Worm (Caenorhabditis elegans) whole organism, midembryonic: Measurements from ENCODE around the gene C55B6.5.
A peak's percentile ranks its signal among the peaks of the same experiment; 100 is the strongest.

Experiments
- T22C8.4 ChIP-seq: fragments of 200-800 bp; sonication (Bioruptor generic); IDR thresholded peaks from 2 replicates; pipeline ENCODE4 v1.3.6; 2022; ENCODE audit warnings: missing genetic modification characterization, missing compliant biosample characterization
- cog-1 ChIP-seq: sonication (generic microtip); optimal IDR thresholded peaks from 2 replicates; lab custom pipeline; 2016; ENCODE audit warnings: missing genetic modification characterization, missing compliant biosample characterization
- flt-1 ChIP-seq: fragments of 200-800 bp; sonication (Bioruptor generic); IDR thresholded peaks from 2 replicates; pipeline ENCODE4 v1.3.6; 2022; ENCODE audit warnings: missing genetic modification characterization, missing compliant biosample characterization
- klf-2 ChIP-seq: fragments of 200-800 bp; sonication (Bioruptor generic); conservative IDR thresholded peaks from 2 replicates; pipeline ENCODE4 v1.3.6; 2022; ENCODE audit warnings: missing genetic modification reagents, missing genetic modification characterization, missing compliant biosample characterization
- med-1 ChIP-seq: sonication (generic microtip); optimal IDR thresholded peaks from 2 replicates; lab custom pipeline; 2017; ENCODE audit warnings: missing genetic modification characterization, mild to moderate bottlenecking, missing compliant biosample characterization, antibody characterized with exemption, missing genetic modification reagents; ENCODE audit not compliant: insufficient read depth
- ref-1 ChIP-seq: fragments of 200-800 bp; sonication (Bioruptor generic); conservative IDR thresholded peaks from 2 replicates; pipeline ENCODE4 v1.3.6; 2022; ENCODE audit warnings: missing genetic modification reagents, missing genetic modification characterization, missing compliant biosample characterization
- tab-1 ChIP-seq: fragments of 200-800 bp; sonication (Bioruptor generic); IDR thresholded peaks from 2 replicates; pipeline ENCODE4 v1.3.6; 2022; ENCODE audit warnings: missing genetic modification characterization, missing compliant biosample characterization
- ztf-23 ChIP-seq: fragments of 200-800 bp; sonication (Bioruptor generic); IDR thresholded peaks from 2 replicates; pipeline ENCODE4 v1.3.6; 2022; ENCODE audit warnings: missing genetic modification reagents, missing genetic modification characterization, missing compliant biosample characterization
- ztf-29 ChIP-seq: fragments of 200-800 bp; sonication (Bioruptor generic); IDR thresholded peaks from 2 replicates; pipeline ENCODE4 v1.3.6; 2022; ENCODE audit warnings: missing genetic modification reagents, missing genetic modification characterization, missing compliant biosample characterization

Gene C55B6.5

ce11 chrX:7205195-7205594 lies at the start of gene C55B6.5:
TSS of gene C55B6.5 (minus strand) at chrX:7205295.
- TF ChIP-seq T22C8.4 (no peak), ref-1 (GFP tag; lab: Robert Waterston, UW) (no peak), tab-1 (GFP tag; lab: Robert Waterston, UW) (no peak), ztf-23 (no peak), flt-1 (no peak), med-1 (no peak), klf-2 (GFP tag; lab: Robert Waterston, UW) (no peak), cog-1 (tag; lab: Kevin White, UChicago) (no peak), ztf-29 (GFP tag; lab: Robert Waterston, UW) (no peak)

ce11 chrX:7254558-7254957 lies 49.5 kb upstream of the C55B6.5 start, which contains the start of gene F46H5.4:
TSS of gene F46H5.4 (minus strand) at chrX:7254610.
- TF ChIP-seq klf-2 (GFP tag; lab: Robert Waterston, UW) = no peak
- no peak for TF ChIP-seq ztf-23
- TF ChIP-seq cog-1 (tag; lab: Kevin White, UChicago) = peak; percentile 18
- TF ChIP-seq med-1 = no peak
- no peak for TF ChIP-seq flt-1

- TF ChIP-seq med-1 (no peak), flt-1 (no peak), T22C8.4 (no peak), klf-2 (GFP tag; lab: Robert Waterston, UW) (no peak), ztf-29 (GFP tag; lab: Robert Waterston, UW) (no peak), cog-1 (tag; lab: Kevin White, UChicago) (no peak), ztf-23 (no peak), ref-1 (GFP tag; lab: Robert Waterston, UW) (no peak), tab-1 (GFP tag; lab: Robert Waterston, UW) (no peak)
Measured at ce11 chrX:7244756-7245155, 39.7 kb upstream of the C55B6.5 start.

ce11 chrX:7242878-7243277 lies 37.8 kb upstream of the C55B6.5 start, which contains the start of gene F46H5.7:
TSS of gene F46H5.7 (minus strand) at chrX:7242983.
- TF ChIP-seq klf-2 (GFP tag; lab: Robert Waterston, UW) (no peak), flt-1 (no peak), ztf-23 (no peak), ztf-29 (GFP tag; lab: Robert Waterston, UW) (no peak), med-1 (no peak), tab-1 (GFP tag; lab: Robert Waterston, UW) (no peak), ref-1 (GFP tag; lab: Robert Waterston, UW) (no peak), T22C8.4 (no peak)

ce11 chrX:7242119-7242518 lies 37.0 kb upstream of the C55B6.5 start:
- no peak for TF ChIP-seq cog-1 (tag; lab: Kevin White, UChicago)
- no peak for TF ChIP-seq flt-1
- no peak for TF ChIP-seq ztf-29 (GFP tag; lab: Robert Waterston, UW)
- no peak for TF ChIP-seq ref-1 (GFP tag; lab: Robert Waterston, UW)
- no peak for TF ChIP-seq med-1
- TF ChIP-seq klf-2 (GFP tag; lab: Robert Waterston, UW) = no peak
- no peak for TF ChIP-seq tab-1 (GFP tag; lab: Robert Waterston, UW)
- TF ChIP-seq T22C8.4 = no peak
- no peak for TF ChIP-seq ztf-23

- no peak for TF ChIP-seq T22C8.4
Measured at ce11 chrX:7238562-7238961, 33.5 kb upstream of the C55B6.5 start, which contains the start of gene F46H5.3. TSS of gene F46H5.3 (minus strand) at chrX:7238662.

ce11 chrX:7236717-7237116 lies 31.6 kb upstream of the C55B6.5 start:
- TF ChIP-seq T22C8.4 (no peak), ztf-29 (GFP tag; lab: Robert Waterston, UW) (no peak), med-1 (no peak), cog-1 (tag; lab: Kevin White, UChicago) (no peak), flt-1 (no peak), ref-1 (GFP tag; lab: Robert Waterston, UW) (no peak), ztf-23 (no peak), klf-2 (GFP tag; lab: Robert Waterston, UW) (no peak), tab-1 (GFP tag; lab: Robert Waterston, UW) (no peak)

ce11 chrX:7234723-7235203 lies 29.7 kb upstream of the C55B6.5 start:
- TF ChIP-seq cog-1 (tag; lab: Kevin White, UChicago) (no peak), ref-1 (GFP tag; lab: Robert Waterston, UW) (no peak), med-1 (no peak), tab-1 (GFP tag; lab: Robert Waterston, UW) (no peak), flt-1 (no peak), klf-2 (GFP tag; lab: Robert Waterston, UW) (no peak), T22C8.4 (no peak), ztf-29 (GFP tag; lab: Robert Waterston, UW) (no peak), ztf-23 (no peak)

ce11 chrX:7234074-7234453 lies 29.0 kb upstream of the C55B6.5 start:
- TF ChIP-seq ztf-29 (GFP tag; lab: Robert Waterston, UW) = no peak
- no peak for TF ChIP-seq T22C8.4
- no peak for TF ChIP-seq med-1
- TF ChIP-seq cog-1 (tag; lab: Kevin White, UChicago) = no peak
- no peak for TF ChIP-seq ztf-23
- TF ChIP-seq flt-1 = no peak
- no peak for TF ChIP-seq ref-1 (GFP tag; lab: Robert Waterston, UW)
- TF ChIP-seq klf-2 (GFP tag; lab: Robert Waterston, UW) = no peak
- TF ChIP-seq tab-1 (GFP tag; lab: Robert Waterston, UW) = no peak

ce11 chrX:7233127-7234073 lies 28.3 kb upstream of the C55B6.5 start:
- TF ChIP-seq T22C8.4 (no peak), ztf-29 (GFP tag; lab: Robert Waterston, UW) (no peak), cog-1 (tag; lab: Kevin White, UChicago) (no peak), klf-2 (GFP tag; lab: Robert Waterston, UW) (no peak)
